Worm (Caenorhabditis elegans) whole organism, L4 larva: ENCODE measurements around the gene ugt-43.
A peak's percentile ranks its signal among the peaks of the same experiment; 100 is the strongest.

Experiments used
- D1046.2 ChIP-seq: fragments of 200-800 bp; sonication (Bioruptor generic); IDR thresholded peaks from 2 replicates; pipeline ENCODE4 v1.3.6; 2022; ENCODE audit warnings: missing genetic modification characterization, missing compliant biosample characterization
- F10B5.3 ChIP-seq: sonication (generic microtip); optimal IDR thresholded peaks from 2 replicates; lab custom pipeline; 2016; ENCODE audit warnings: mild to moderate bottlenecking, missing genetic modification characterization, missing compliant biosample characterization
- F26F4.8 ChIP-seq: fragments of 200-800 bp; sonication (Bioruptor generic); conservative IDR thresholded peaks from 2 replicates; pipeline ENCODE4 v1.3.6; 2022; ENCODE audit warnings: missing genetic modification characterization, missing compliant biosample characterization
- F49E8.2 ChIP-seq: sonication (generic microtip); optimal IDR thresholded peaks from 2 replicates; lab custom pipeline; 2016; ENCODE audit warnings: missing compliant biosample characterization, mild to moderate bottlenecking, missing genetic modification characterization, borderline replicate concordance
- T26A8.4 ChIP-seq: fragments of 200-800 bp; sonication (Bioruptor generic); IDR thresholded peaks from 2 replicates; pipeline ENCODE4 v1.3.6; 2022; ENCODE audit warnings: missing genetic modification characterization, missing compliant biosample characterization
- Y48G9A.11 ChIP-seq: fragments of 200-800 bp; sonication (Bioruptor generic); IDR thresholded peaks from 2 replicates; pipeline ENCODE4 v1.3.6; 2022; ENCODE audit warnings: missing genetic modification reagents, missing genetic modification characterization, missing compliant biosample characterization
- aha-1 ChIP-seq: fragments of 150-350 bp; peaks from one replicate; lab custom pipeline; 2014; ENCODE audit warnings: missing biosample characterization, missing genetic modification characterization
- ceh-20 ChIP-seq: fragments of 200-800 bp; sonication (Bioruptor generic); IDR thresholded peaks from 2 replicates; pipeline ENCODE4 v1.3.6; 2022; ENCODE audit warnings: missing genetic modification reagents, missing genetic modification characterization, missing compliant biosample characterization
- ceh-32 ChIP-seq: sonication (generic microtip); optimal IDR thresholded peaks from 2 replicates; lab custom pipeline; 2016; ENCODE audit warnings: mild to moderate bottlenecking, missing genetic modification characterization, missing compliant biosample characterization; ENCODE audit not compliant: poor library complexity
- ceh-44 ChIP-seq: fragments of 200-800 bp; sonication (Bioruptor generic); IDR thresholded peaks from 2 replicates; pipeline ENCODE4 v1.3.6; 2022; ENCODE audit warnings: missing genetic modification reagents, missing genetic modification characterization, missing compliant biosample characterization
- ceh-62 ChIP-seq: sonication (generic microtip); optimal IDR thresholded peaks from 2 replicates; lab custom pipeline; 2017; ENCODE audit warnings: missing biosample characterization, missing genetic modification characterization
- ceh-82 ChIP-seq: sonication (generic microtip); optimal IDR thresholded peaks from 2 replicates; lab custom pipeline; 2017; ENCODE audit warnings: missing biosample characterization, missing genetic modification characterization
- ces-1 ChIP-seq: fragments of 150-350 bp; sonication (generic microtip); optimal IDR thresholded peaks from 4 replicates; lab custom pipeline; 2014; ENCODE audit warnings: missing biosample characterization, missing genetic modification reagents, missing genetic modification characterization
- cey-2 ChIP-seq: sonication (generic microtip); optimal IDR thresholded peaks from 3 replicates; lab custom pipeline; 2017; ENCODE audit warnings: missing genetic modification characterization, mild to moderate bottlenecking, missing compliant biosample characterization, antibody characterized with exemption, borderline replicate concordance; ENCODE audit not compliant: insufficient read depth
- ctbp-1 ChIP-seq: fragments of 200-800 bp; sonication (Bioruptor generic); IDR thresholded peaks from 2 replicates; pipeline ENCODE4 v1.3.6; 2022; ENCODE audit warnings: missing genetic modification reagents, missing genetic modification characterization, missing compliant biosample characterization
- duxl-1 ChIP-seq: sonication (generic microtip); optimal IDR thresholded peaks from 2 replicates; lab custom pipeline; 2016; ENCODE audit warnings: mild to moderate bottlenecking, missing genetic modification characterization, moderate library complexity, missing compliant biosample characterization; ENCODE audit not compliant: poor library complexity
- dve-1 ChIP-seq: sonication (generic microtip); optimal IDR thresholded peaks from 2 replicates; lab custom pipeline; 2017; ENCODE audit warnings: antibody characterized with exemption, mild to moderate bottlenecking, missing genetic modification characterization, missing compliant biosample characterization; ENCODE audit not compliant: insufficient read depth
- egl-43 ChIP-seq: fragments of 200-800 bp; sonication (Bioruptor generic); IDR thresholded peaks from 2 replicates; pipeline ENCODE4 v1.3.6; 2022; ENCODE audit warnings: missing genetic modification reagents, missing genetic modification characterization, missing compliant biosample characterization
- fkh-10 ChIP-seq: fragments of 150-350 bp; optimal IDR thresholded peaks from 2 replicates; lab custom pipeline; 2014; ENCODE audit warnings: missing biosample characterization, missing genetic modification reagents, missing genetic modification characterization
- gei-8 ChIP-seq: fragments of 200-800 bp; sonication (Bioruptor generic); optimal IDR thresholded peaks from 2 replicates; lab custom pipeline; 2018; ENCODE audit warnings: mild to moderate bottlenecking, missing genetic modification characterization, missing compliant biosample characterization
- hif-1 ChIP-seq, 2 experiments: sonication (generic microtip); optimal IDR thresholded peaks; 2 replicates each; lab custom pipeline; 2016 to 2017; ENCODE audit warnings: missing compliant biosample characterization in 2 of 2, missing genetic modification characterization in 2 of 2, missing genetic modification reagents in 2 of 2, missing genotype in 2 of 2, mild to moderate bottlenecking in 1 of 2
- hlh-11 ChIP-seq: fragments of 200-800 bp; sonication (Bioruptor generic); optimal IDR thresholded peaks from 2 replicates; lab custom pipeline; 2018; ENCODE audit warnings: mild to moderate bottlenecking, missing genetic modification characterization, missing compliant biosample characterization
- hmg-1.1 ChIP-seq: fragments of 200-800 bp; sonication (Bioruptor generic); IDR thresholded peaks from 2 replicates; pipeline ENCODE4 v1.3.6; 2022; ENCODE audit warnings: missing genetic modification reagents, missing genetic modification characterization, missing compliant biosample characterization
- jun-1 ChIP-seq: fragments of 150-350 bp; optimal IDR thresholded peaks from 2 replicates; lab custom pipeline; 2014; ENCODE audit warnings: missing biosample characterization, missing genetic modification reagents, missing genetic modification characterization
- lin-38 ChIP-seq: fragments of 200-800 bp; sonication (Bioruptor generic); IDR thresholded peaks from 2 replicates; pipeline ENCODE4 v1.3.6; 2022; ENCODE audit warnings: missing genetic modification reagents, missing genetic modification characterization, missing compliant biosample characterization
- madf-5 ChIP-seq, 2 experiments: fragments of 200-800 bp; sonication (Bioruptor generic); IDR thresholded peaks; 2 replicates each; pipeline ENCODE4 v1.3.6; 2022; ENCODE audit warnings: missing compliant biosample characterization in 2 of 2, missing genetic modification characterization in 2 of 2
- madf-9 ChIP-seq: fragments of 200-800 bp; sonication (Bioruptor generic); conservative IDR thresholded peaks from 2 replicates; pipeline ENCODE4 v1.3.6; 2022; ENCODE audit warnings: missing genetic modification reagents, missing genetic modification characterization, missing compliant biosample characterization
- mdl-1 ChIP-seq, 2 experiments: fragments of 150-350 bp in 1 of 2; sonication (generic microtip) in 1 of 2; optimal IDR thresholded peaks; 2 replicates each; lab custom pipeline; 2014 to 2017; ENCODE audit warnings: missing biosample characterization in 2 of 2, missing genetic modification characterization in 2 of 2
- mdt-29 ChIP-seq: fragments of 200-800 bp; sonication (Bioruptor generic); IDR thresholded peaks from 2 replicates; pipeline ENCODE4 v1.3.6; 2022; ENCODE audit warnings: missing genetic modification reagents, missing genetic modification characterization, missing compliant biosample characterization
- mep-1 ChIP-seq: fragments of 150-350 bp; sonication (generic microtip); optimal IDR thresholded peaks from 3 replicates; lab custom pipeline; 2014; ENCODE audit warnings: missing biosample characterization, missing genetic modification characterization
- mes-2 ChIP-seq: sonication (generic microtip); optimal IDR thresholded peaks from 2 replicates; lab custom pipeline; 2016; ENCODE audit warnings: missing genotype, mild to moderate bottlenecking, missing genetic modification characterization, missing compliant biosample characterization; ENCODE audit not compliant: poor library complexity, severe bottlenecking
- mxl-3 ChIP-seq: fragments of 200-800 bp; sonication (Bioruptor generic); optimal IDR thresholded peaks from 2 replicates; lab custom pipeline; 2018; ENCODE audit warnings: mild to moderate bottlenecking, missing genetic modification characterization, missing compliant biosample characterization
- nhr-102 ChIP-seq: sonication (generic microtip); optimal IDR thresholded peaks from 2 replicates; lab custom pipeline; 2016; ENCODE audit warnings: mild to moderate bottlenecking, missing genetic modification characterization, moderate library complexity, missing compliant biosample characterization
- nhr-11 ChIP-seq: fragments of 150-350 bp; optimal IDR thresholded peaks from 2 replicates; lab custom pipeline; 2014; ENCODE audit warnings: missing biosample characterization, missing genetic modification characterization
- nhr-237 ChIP-seq: sonication (generic microtip); optimal IDR thresholded peaks from 2 replicates; lab custom pipeline; 2017; ENCODE audit warnings: missing biosample characterization, missing genetic modification characterization
- nhr-28 ChIP-seq: fragments of 150-350 bp; optimal IDR thresholded peaks from 2 replicates; lab custom pipeline; 2014; ENCODE audit warnings: missing biosample characterization, missing genetic modification characterization
- nhr-41 ChIP-seq: fragments of 200-800 bp; sonication (Bioruptor generic); IDR thresholded peaks from 2 replicates; pipeline ENCODE4 v1.3.6; 2022; ENCODE audit warnings: missing genetic modification reagents, missing genetic modification characterization, missing compliant biosample characterization
- nhr-6 ChIP-seq: fragments of 150-350 bp; optimal IDR thresholded peaks from 2 replicates; lab custom pipeline; 2014; ENCODE audit warnings: missing biosample characterization, missing genetic modification characterization
- nhr-76 ChIP-seq: fragments of 150-350 bp; optimal IDR thresholded peaks from 2 replicates; lab custom pipeline; 2014; ENCODE audit warnings: missing biosample characterization, missing genetic modification characterization
- nhr-77 ChIP-seq: fragments of 150-350 bp; optimal IDR thresholded peaks from 2 replicates; lab custom pipeline; 2014; ENCODE audit warnings: missing biosample characterization, missing genetic modification characterization
- php-3 ChIP-seq: fragments of 200-800 bp; sonication (Bioruptor generic); IDR thresholded peaks from 2 replicates; pipeline ENCODE4 v1.3.6; 2022; ENCODE audit warnings: missing genetic modification reagents, missing genetic modification characterization, missing compliant biosample characterization
- snpc-4 ChIP-seq: fragments of 150-350 bp; optimal IDR thresholded peaks from 2 replicates; lab custom pipeline; 2014; ENCODE audit warnings: missing biosample characterization, missing genetic modification characterization
- spr-3 ChIP-seq: fragments of 200-800 bp; sonication (Bioruptor generic); optimal IDR thresholded peaks from 2 replicates; lab custom pipeline; 2018; ENCODE audit warnings: mild to moderate bottlenecking, missing genetic modification characterization, missing compliant biosample characterization
- tag-97 ChIP-seq: fragments of 200-800 bp; sonication (Bioruptor generic); IDR thresholded peaks from 2 replicates; pipeline ENCODE4 v1.3.6; 2022; ENCODE audit warnings: missing genetic modification characterization, missing compliant biosample characterization
- unc-39 ChIP-seq: sonication (generic microtip); optimal IDR thresholded peaks from 2 replicates; lab custom pipeline; 2017; ENCODE audit warnings: missing biosample characterization, missing genetic modification characterization
- vab-7 ChIP-seq: fragments of 200-800 bp; sonication (Bioruptor generic); IDR thresholded peaks from 2 replicates; pipeline ENCODE4 v1.3.6; 2022; ENCODE audit warnings: missing genetic modification reagents, missing genetic modification characterization, missing compliant biosample characterization
- zag-1 ChIP-seq: fragments of 150-350 bp; optimal IDR thresholded peaks from 2 replicates; lab custom pipeline; 2014; ENCODE audit warnings: missing biosample characterization, missing genetic modification characterization
- zfp-2 ChIP-seq: sonication (generic microtip); optimal IDR thresholded peaks from 2 replicates; lab custom pipeline; 2016; ENCODE audit warnings: mild to moderate bottlenecking, missing genetic modification characterization, missing compliant biosample characterization
- zip-2 ChIP-seq: fragments of 150-350 bp; optimal IDR thresholded peaks from 2 replicates; lab custom pipeline; 2014; ENCODE audit warnings: missing biosample characterization, missing genetic modification characterization
- ztf-11 ChIP-seq: fragments of 150-350 bp; optimal IDR thresholded peaks from 2 replicates; lab custom pipeline; 2014; ENCODE audit warnings: missing biosample characterization, missing genetic modification characterization
- ztf-7 ChIP-seq: fragments of 150-350 bp; optimal IDR thresholded peaks from 2 replicates; lab custom pipeline; 2014; ENCODE audit warnings: missing biosample characterization, missing genetic modification characterization

Gene ugt-43

DNA sequence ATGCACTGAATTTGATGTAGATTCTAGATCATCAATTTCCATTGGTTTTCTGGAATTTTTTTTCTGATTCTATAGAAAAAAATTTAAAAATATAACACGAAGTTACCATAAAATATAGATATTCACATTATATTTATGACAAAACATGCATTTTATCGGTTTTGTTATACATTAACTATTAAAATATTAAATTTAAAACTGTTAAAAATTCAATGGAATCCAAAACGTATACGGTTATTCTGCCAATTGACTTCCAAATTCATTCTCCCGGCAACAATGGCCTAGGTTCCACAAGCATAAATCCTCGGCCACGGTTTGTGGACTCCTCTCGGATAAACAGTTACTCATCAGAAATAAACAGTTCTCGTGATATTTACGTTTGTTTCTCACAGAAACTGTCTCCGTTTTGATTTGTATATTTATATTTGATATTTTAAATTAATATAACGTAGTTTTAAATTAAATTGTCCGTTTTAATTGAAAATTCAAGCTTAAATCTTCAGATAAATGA lies 19.3 kb downstream of the ugt-43 start, which contains the start of the genes F01D4.5 and ced-5:
F01D4.5 (minus strand) TSS at position 51 of the 511 bp plus-strand sequence.
ced-5 (plus strand) TSS at position 504 of the 511 bp plus-strand sequence.
- TF ChIP-seq nhr-77 (tag; lab: Kevin White, UChicago) (no peak), mdl-1 (tag; optimal IDR thresholded peaks at IDR 0.05; lab: Kevin White, UChicago) (no peak), nhr-237 (tag; lab: Kevin White, UChicago) (no peak), tag-97 (no peak), nhr-41 (GFP tag; lab: Robert Waterston, UW) (no peak), aha-1 (tag; lab: Kevin White, UChicago) (no peak), cey-2 (no peak), ces-1 (no peak), nhr-102 (tag; lab: Kevin White, UChicago) (peak; percentile 73), zag-1 (tag; lab: Kevin White, UChicago) (no peak), D1046.2 (GFP tag; lab: Robert Waterston, UW) (no peak), ceh-20 (GFP tag; lab: Robert Waterston, UW) (no peak), unc-39 (tag; lab: Kevin White, UChicago) (no peak), T26A8.4 (GFP tag; lab: Robert Waterston, UW) (peak; percentile 21; the same call in 1 of the 2 replicates), ceh-62 (tag; lab: Kevin White, UChicago) (no peak), F49E8.2 (peak; percentile 71), zip-2 (tag; lab: Kevin White, UChicago) (no peak), php-3 (GFP tag; lab: Robert Waterston, UW) (no peak), ceh-32 (tag; lab: Kevin White, UChicago) (no peak), ceh-44 (no peak), fkh-10 (peak; percentile 0), F10B5.3 (tag; lab: Kevin White, UChicago) (peak; percentile 69), Y48G9A.11 (GFP tag; lab: Robert Waterston, UW) (0 out of 2 replicates have a peak, but pooled peaks have one; percentile 40), duxl-1 (tag; lab: Kevin White, UChicago) (peak; percentile 90), mes-2 (tag; lab: Kevin White, UChicago) (peak; percentile 99), ztf-7 (peak; percentile 65), spr-3 (GFP tag; lab: Kevin White, UChicago) (no peak), vab-7 (no peak), lin-38 (GFP tag; lab: Robert Waterston, UW) (peak; percentile 62), nhr-6 (tag; lab: Kevin White, UChicago) (peak; percentile 88), hif-1 (tag; optimal IDR thresholded peaks at IDR 0.05; lab: Kevin White, UChicago) (peak in 1 of 2 experiments; percentile 90), hlh-11 (peak; percentile 60), zfp-2 (tag; lab: Kevin White, UChicago) (no peak), madf-9 (GFP tag; lab: Robert Waterston, UW) (peak; percentile 75), gei-8 (GFP tag; lab: Kevin White, UChicago) (no peak), madf-5 (GFP tag; IDR thresholded peaks at IDR 0.05; lab: Robert Waterston, UW) (no peak), nhr-76 (no peak), ceh-82 (tag; lab: Kevin White, UChicago) (no peak), snpc-4 (tag; lab: Kevin White, UChicago) (no peak), jun-1 (tag; lab: Kevin White, UChicago) (no peak), ztf-11 (tag; lab: Kevin White, UChicago) (no peak), mdt-29 (GFP tag; lab: Robert Waterston, UW) (no peak), nhr-11 (tag; lab: Kevin White, UChicago) (no peak), mep-1 (tag; lab: Kevin White, UChicago) (peak; percentile 71), dve-1 (tag; lab: Kevin White, UChicago) (peak; percentile 89), ctbp-1 (GFP tag; lab: Robert Waterston, UW) (no peak), F26F4.8 (GFP tag; lab: Robert Waterston, UW) (no peak), hmg-1.1 (GFP tag; lab: Robert Waterston, UW) (no peak), egl-43 (no peak), nhr-28 (tag; lab: Kevin White, UChicago) (peak; percentile 36), mxl-3 (peak; percentile 30)
